Fruit fly (Drosophila melanogaster): ENCODE measurements around the gene CG7065.

DNA sequence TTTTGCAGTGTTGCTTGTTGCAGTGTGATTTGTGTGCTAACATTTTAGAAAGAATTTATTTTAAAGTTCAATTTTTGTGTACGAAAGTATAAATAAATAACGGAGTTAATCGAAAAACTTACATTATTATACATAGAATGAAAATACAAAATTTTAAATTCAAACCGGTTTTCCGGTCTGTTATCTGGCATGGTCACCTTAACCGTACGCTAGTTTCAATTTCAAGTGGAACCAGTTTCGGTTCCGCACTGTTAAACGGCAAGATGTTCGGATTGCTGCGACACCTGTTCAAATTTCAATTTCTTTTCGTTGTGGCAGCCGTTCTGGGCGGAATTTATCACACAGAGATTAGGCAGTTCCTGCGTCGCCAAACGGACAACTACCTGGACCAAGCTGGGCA lies 50.1 kb downstream of the CG7065 start, which contains the start of gene CG12056:
- TF ChIP-seq usp (GFP tag; optimal IDR thresholded peaks at IDR 0.05) (no peak), brk (GFP tag; optimal IDR thresholded peaks at IDR 0.05) (no peak), GATAd (GFP tag; optimal IDR thresholded peaks at IDR 0.05) (no peak), psq (GFP tag; optimal IDR thresholded peaks at IDR 0.05) (no peak), pan (optimal IDR thresholded peaks at IDR 0.05) (no peak), tai (GFP tag; optimal IDR thresholded peaks at IDR 0.05) (no peak), Vsx2 (GFP tag; optimal IDR thresholded peaks at IDR 0.05; ENCODE audit: partially characterized antibody) (no peak), CrebA (GFP tag; optimal IDR thresholded peaks at IDR 0.05; ENCODE audit: borderline replicate concordance) (no peak), rgr (GFP tag; optimal IDR thresholded peaks at IDR 0.05) (no peak), h (GFP tag; optimal IDR thresholded peaks at IDR 0.05) (no peak), lola (GFP tag; optimal IDR thresholded peaks at IDR 0.05) (no peak)

All from whole organism, wandering third instar larva.